Worm (Caenorhabditis elegans) whole organism, mixed stage, embryonic: ENCODE data around the gene dmsr-11.

Source experiments
- blmp-1 ChIP-seq: fragments of 150-350 bp; optimal IDR thresholded peaks from 2 replicates; lab custom pipeline; 2014; ENCODE audit warnings: missing biosample characterization, missing genetic modification characterization
- ces-1 ChIP-seq: fragments of 150-350 bp; optimal IDR thresholded peaks from 2 replicates; lab custom pipeline; 2014; ENCODE audit warnings: missing biosample characterization, missing genetic modification reagents, missing genetic modification characterization
- elt-3 ChIP-seq: fragments of 150-350 bp; optimal IDR thresholded peaks from 2 replicates; lab custom pipeline; 2014; ENCODE audit warnings: missing biosample characterization, missing genetic modification characterization
- lsy-2 ChIP-seq: fragments of 150-350 bp; optimal IDR thresholded peaks from 2 replicates; lab custom pipeline; 2014; ENCODE audit warnings: missing biosample characterization, missing genetic modification characterization
- mab-5 ChIP-seq: fragments of 150-350 bp; optimal IDR thresholded peaks from 2 replicates; lab custom pipeline; 2014; ENCODE audit warnings: missing biosample characterization, missing genetic modification characterization
- mep-1 ChIP-seq: fragments of 150-350 bp; optimal IDR thresholded peaks from 2 replicates; lab custom pipeline; 2017; ENCODE audit warnings: missing biosample characterization, missing genetic modification reagents, missing genetic modification characterization, inconsistent platforms
- nhr-237 ChIP-seq: fragments of 150-350 bp; optimal IDR thresholded peaks from 2 replicates; lab custom pipeline; 2014; ENCODE audit warnings: missing biosample characterization, missing genetic modification characterization
- nhr-28 ChIP-seq: fragments of 150-350 bp; optimal IDR thresholded peaks from 2 replicates; lab custom pipeline; 2014; ENCODE audit warnings: missing biosample characterization, missing genetic modification characterization
- pha-4 ChIP-seq: fragments of 150-350 bp; optimal IDR thresholded peaks from 2 replicates; lab custom pipeline; 2018; ENCODE audit warnings: missing biosample characterization, missing genetic modification reagents, missing genetic modification characterization
- sem-2 ChIP-seq: fragments of 200-800 bp; sonication (Bioruptor generic); optimal IDR thresholded peaks from 2 replicates; lab custom pipeline; 2018; ENCODE audit warnings: mild to moderate bottlenecking, missing genetic modification characterization, missing compliant biosample characterization
- snpc-4 ChIP-seq: fragments of 150-350 bp; optimal IDR thresholded peaks from 2 replicates; lab custom pipeline; 2014; ENCODE audit warnings: missing biosample characterization, missing genetic modification characterization
- sptf-1 ChIP-seq: sonication (generic microtip); optimal IDR thresholded peaks from 2 replicates; lab custom pipeline; 2017; ENCODE audit warnings: mild to moderate bottlenecking, missing genetic modification characterization, moderate library complexity, missing compliant biosample characterization
- unc-39 ChIP-seq: fragments of 150-350 bp; optimal IDR thresholded peaks from 2 replicates; lab custom pipeline; 2014; ENCODE audit warnings: missing biosample characterization, missing genetic modification characterization
- unc-62 ChIP-seq: fragments of 150-350 bp; optimal IDR thresholded peaks from 2 replicates; lab custom pipeline; 2014; ENCODE audit warnings: missing biosample characterization, missing genetic modification reagents, missing genetic modification characterization

DNA sequence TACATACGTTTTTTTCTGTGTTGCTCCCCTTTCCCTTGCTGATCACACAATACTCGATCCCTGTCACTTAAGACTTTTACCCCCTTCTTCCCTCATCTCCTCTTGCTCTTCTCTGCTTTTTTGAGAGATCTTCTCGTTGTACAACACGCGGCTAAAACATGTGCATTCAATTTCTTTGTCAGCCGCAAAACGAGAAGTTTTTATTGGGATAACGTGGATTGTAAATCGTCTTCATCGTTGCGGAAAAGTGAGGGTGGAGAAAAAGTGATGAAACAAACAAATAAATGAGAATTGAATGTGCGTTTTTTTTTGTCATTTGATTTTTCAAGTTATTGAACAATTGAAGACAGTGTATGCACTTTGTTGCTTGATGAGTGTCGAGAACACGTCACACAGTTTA lies 34.5 kb downstream of the dmsr-11 start:
- TF ChIP-seq snpc-4 (tag; lab: Kevin White, UChicago) (no peak), lsy-2 (no peak), nhr-237 (tag; lab: Kevin White, UChicago) (no peak), blmp-1 (tag; lab: Kevin White, UChicago) (no peak), unc-62 (no peak), elt-3 (no peak), sptf-1 (tag; lab: Kevin White, UChicago) (no peak), pha-4 (tag; lab: Kevin White, UChicago) (no peak), nhr-28 (tag; lab: Kevin White, UChicago) (no peak), unc-39 (tag; lab: Kevin White, UChicago) (no peak), ces-1 (GFP tag; lab: Kevin White, UChicago) (no peak), sem-2 (GFP tag; lab: Kevin White, UChicago) (no peak), mab-5 (no peak), mep-1 (no peak)
